Fruit fly (Drosophila melanogaster) S2 (cell line): Measurements from ENCODE around the gene CG32391.

Experiments
- CG8478 ChIP-seq: fragments of >200 bp; optimal IDR thresholded peaks from 2 replicates; lab custom pipeline; 2018
- CTCF ChIP-seq, 2 experiments: fragments of >200 bp; optimal IDR thresholded peaks; 2 replicates each; lab custom pipeline; 2018

- TF ChIP-seq CG8478, result no peak
- TF ChIP-seq CTCF (optimal IDR thresholded peaks at IDR 0.05; lab: Kevin White, UChicago), result no peak
Measured at dm6 chr3L:7094548-7095072, 25.6 kb upstream of the CG32391 start, which contains the start of gene form3.
